Worm (Caenorhabditis elegans) whole organism, midembryonic: ENCODE data around the gene nhr-256.

Experiments
- cog-1 ChIP-seq: sonication (generic microtip); optimal IDR thresholded peaks from 2 replicates; lab custom pipeline; 2016; ENCODE audit warnings: missing genetic modification characterization, missing compliant biosample characterization
- flt-1 ChIP-seq: fragments of 200-800 bp; sonication (Bioruptor generic); IDR thresholded peaks from 2 replicates; pipeline ENCODE4 v1.3.6; 2022; ENCODE audit warnings: missing genetic modification characterization, missing compliant biosample characterization
- klf-2 ChIP-seq: fragments of 200-800 bp; sonication (Bioruptor generic); conservative IDR thresholded peaks from 2 replicates; pipeline ENCODE4 v1.3.6; 2022; ENCODE audit warnings: missing genetic modification reagents, missing genetic modification characterization, missing compliant biosample characterization
- ztf-29 ChIP-seq: fragments of 200-800 bp; sonication (Bioruptor generic); IDR thresholded peaks from 2 replicates; pipeline ENCODE4 v1.3.6; 2022; ENCODE audit warnings: missing genetic modification reagents, missing genetic modification characterization, missing compliant biosample characterization

DNA sequence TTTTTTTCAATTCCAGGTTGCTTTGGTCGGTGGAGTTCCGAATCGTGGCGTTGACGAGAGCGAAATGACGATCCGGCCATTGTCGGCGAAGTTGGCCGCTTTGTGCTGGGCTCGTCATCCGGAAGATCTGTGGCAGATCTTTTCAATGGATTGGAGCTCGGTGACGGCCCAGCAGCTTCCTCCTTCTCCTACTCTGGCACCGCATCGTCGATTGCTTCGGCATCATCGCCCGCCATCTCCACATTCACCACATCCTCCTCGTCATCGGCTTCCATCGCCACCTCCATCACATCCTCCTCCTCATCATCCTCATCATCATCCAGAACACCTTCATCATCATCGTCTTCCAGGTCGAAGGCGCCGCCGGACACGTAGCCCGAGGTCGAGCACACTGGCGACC, 45.2 kb upstream of the nhr-256 start:
- TF ChIP-seq cog-1 (tag; lab: Kevin White, UChicago) (no peak), ztf-29 (no peak), flt-1 (GFP tag; lab: Robert Waterston, UW) (no peak), klf-2 (GFP tag; lab: Robert Waterston, UW) (no peak)
